Fruit fly (Drosophila melanogaster) whole organism, embryonic: ENCODE results near the gene CG4991.

Source experiments
- Blimp-1 ChIP-seq: fragments of 200-800 bp; sonication (Bioruptor generic); optimal IDR thresholded peaks from 3 replicates; lab custom pipeline; 2018; ENCODE audit warnings: missing biosample characterization, missing genetic modification characterization, mild to moderate bottlenecking, moderate library complexity, missing genetic modification reagents
- CG10431 ChIP-seq: fragments of 200-800 bp; sonication (Bioruptor generic); optimal IDR thresholded peaks from 3 replicates; lab custom pipeline; 2018; ENCODE audit warnings: missing biosample characterization, mild to moderate bottlenecking, missing genetic modification characterization
- CG12071 ChIP-seq: fragments of 200-800 bp; sonication (Bioruptor generic); optimal IDR thresholded peaks from 3 replicates; lab custom pipeline; 2018; ENCODE audit warnings: missing biosample characterization, mild to moderate bottlenecking, missing genetic modification characterization
- CG12391 ChIP-seq: fragments of 200-800 bp; sonication (Bioruptor generic); optimal IDR thresholded peaks from 3 replicates; lab custom pipeline; 2018; ENCODE audit warnings: missing biosample characterization, mild to moderate bottlenecking, missing genetic modification characterization, moderate library complexity
- CG12744 ChIP-seq: fragments of 200-800 bp; sonication (Bioruptor generic); optimal IDR thresholded peaks from 2 replicates; lab custom pipeline; 2016; ENCODE audit warnings: missing biosample characterization, missing genetic modification characterization
- CG13287 ChIP-seq: fragments of 200-800 bp; sonication (Bioruptor generic); IDR thresholded peaks from 2 replicates; pipeline ENCODE4 v1.3.6; 2022; ENCODE audit warnings: missing biosample characterization, missing genetic modification characterization; ENCODE audit not compliant: partially characterized antibody
- CG13624 ChIP-seq: fragments of 200-800 bp; sonication (Bioruptor generic); optimal IDR thresholded peaks from 2 replicates; lab custom pipeline; 2016; ENCODE audit warnings: missing biosample characterization, missing genetic modification characterization
- CG15479 ChIP-seq: fragments of 200-800 bp; sonication (Bioruptor generic); optimal IDR thresholded peaks from 3 replicates; lab custom pipeline; 2019; ENCODE audit warnings: missing biosample characterization, mild to moderate bottlenecking, missing genetic modification characterization, moderate library complexity
- CG16815 ChIP-seq: fragments of 200-800 bp; sonication (Bioruptor generic); optimal IDR thresholded peaks from 3 replicates; lab custom pipeline; 2017; ENCODE audit warnings: missing biosample characterization, mild to moderate bottlenecking, missing genetic modification characterization
- CG17186 ChIP-seq: fragments of 200-800 bp; sonication (Bioruptor generic); optimal IDR thresholded peaks from 3 replicates; lab custom pipeline; 2017; ENCODE audit warnings: missing biosample characterization, missing genetic modification reagents, missing genetic modification characterization
- CG1832 ChIP-seq: fragments of 200-800 bp; sonication (Bioruptor generic); optimal IDR thresholded peaks from 2 replicates; lab custom pipeline; 2017; ENCODE audit warnings: missing biosample characterization, mild to moderate bottlenecking, missing genetic modification characterization, inconsistent platforms
- CG30020 ChIP-seq: fragments of 200-800 bp; optimal IDR thresholded peaks from 2 replicates; lab custom pipeline; 2019; ENCODE audit warnings: missing biosample characterization, mild to moderate bottlenecking, missing genetic modification characterization, moderate library complexity
- CG3281 ChIP-seq: fragments of 200-800 bp; sonication (Bioruptor generic); optimal IDR thresholded peaks from 3 replicates; lab custom pipeline; 2017; ENCODE audit warnings: missing biosample characterization, mild to moderate bottlenecking, missing genetic modification characterization
- CG4328 ChIP-seq: fragments of 200-800 bp; sonication (Bioruptor generic); optimal IDR thresholded peaks from 3 replicates; lab custom pipeline; 2017; ENCODE audit warnings: missing biosample characterization, missing genetic modification reagents, missing genetic modification characterization
- CG4854 ChIP-seq: fragments of 200-800 bp; sonication (Bioruptor generic); optimal IDR thresholded peaks from 2 replicates; lab custom pipeline; 2016; ENCODE audit warnings: missing biosample characterization, missing genetic modification characterization, inconsistent platforms
- CG6175 ChIP-seq: fragments of 200-800 bp; sonication (Bioruptor generic); IDR thresholded peaks from 3 replicates; pipeline ENCODE4 v1.3.6; 2022; ENCODE audit warnings: missing biosample characterization, missing genetic modification characterization
- CG6813 ChIP-seq: fragments of 200-800 bp; sonication (Bioruptor generic); optimal IDR thresholded peaks from 2 replicates; lab custom pipeline; 2017; ENCODE audit warnings: missing biosample characterization, missing genetic modification characterization, mild to moderate bottlenecking, moderate library complexity, missing genetic modification reagents
- CG7839 ChIP-seq: fragments of 200-800 bp; sonication (Bioruptor generic); optimal IDR thresholded peaks from 3 replicates; lab custom pipeline; 2018; ENCODE audit warnings: missing biosample characterization, mild to moderate bottlenecking, missing genetic modification characterization, moderate library complexity
- CG8089 ChIP-seq: fragments of 200-800 bp; sonication (Bioruptor generic); optimal IDR thresholded peaks from 3 replicates; lab custom pipeline; 2016; ENCODE audit warnings: missing biosample characterization, missing genetic modification characterization
- CG8944 ChIP-seq: fragments of 200-800 bp; sonication (Bioruptor generic); optimal IDR thresholded peaks from 3 replicates; lab custom pipeline; 2016; ENCODE audit warnings: missing biosample characterization, missing genetic modification characterization
- ERR ChIP-seq: fragments of 200-800 bp; sonication (Bioruptor generic); optimal IDR thresholded peaks from 2 replicates; lab custom pipeline; 2016; ENCODE audit warnings: missing biosample characterization, missing genetic modification characterization
- H15 ChIP-seq: fragments of 200-800 bp; sonication (Bioruptor generic); IDR thresholded peaks from 3 replicates; pipeline ENCODE4 v1.3.6; 2022; ENCODE audit warnings: missing biosample characterization, missing genetic modification characterization
- HmgZ ChIP-seq: fragments of 200-800 bp; sonication (Bioruptor generic); optimal IDR thresholded peaks from 2 replicates; lab custom pipeline; 2018; ENCODE audit warnings: missing biosample characterization, mild to moderate bottlenecking, missing genetic modification characterization
- MESR4 ChIP-seq: fragments of 200-800 bp; sonication (Bioruptor generic); optimal IDR thresholded peaks from 2 replicates; lab custom pipeline; 2018; ENCODE audit warnings: missing biosample characterization, mild to moderate bottlenecking, missing genetic modification characterization, moderate library complexity
- MTF-1 ChIP-seq: fragments of 200-800 bp; sonication (Bioruptor generic); optimal IDR thresholded peaks from 2 replicates; lab custom pipeline; 2018; ENCODE audit warnings: missing biosample characterization, mild to moderate bottlenecking, missing genetic modification characterization, borderline replicate concordance
- Oli ChIP-seq: fragments of 200-800 bp; sonication (Bioruptor generic); optimal IDR thresholded peaks from 2 replicates; lab custom pipeline; 2018; ENCODE audit warnings: missing biosample characterization, mild to moderate bottlenecking, missing genetic modification characterization, moderate library complexity
- Rx ChIP-seq: fragments of 200-800 bp; sonication (Bioruptor generic); IDR thresholded peaks from 2 replicates; pipeline ENCODE4 v1.3.6; 2022; ENCODE audit warnings: missing biosample characterization, missing genetic modification characterization
- Sox102F ChIP-seq: fragments of 200-800 bp; sonication (Bioruptor generic); optimal IDR thresholded peaks from 2 replicates; lab custom pipeline; 2018; ENCODE audit warnings: missing biosample characterization, mild to moderate bottlenecking, missing genetic modification characterization, moderate library complexity
- Stat92E ChIP-seq, 3 experiments: fragments of >200 bp in 2 of 3; fragments of 200-800 bp in 1 of 3; sonication (Bioruptor generic) in 1 of 3; optimal IDR thresholded peaks; 2 replicates each; lab custom pipeline; 2017 to 2019; ENCODE audit warnings: missing biosample characterization in 3 of 3, missing genetic modification characterization in 3 of 3, mild to moderate bottlenecking in 1 of 3, moderate library complexity in 1 of 3
- Usf ChIP-seq: fragments of 200-800 bp; sonication (Bioruptor generic); optimal IDR thresholded peaks from 2 replicates; lab custom pipeline; 2017; ENCODE audit warnings: missing genotype, missing biosample characterization, missing genetic modification characterization
- aop ChIP-seq: fragments of 200-800 bp; sonication (Bioruptor generic); IDR thresholded peaks from 2 replicates; pipeline ENCODE4 v1.3.6; 2022; ENCODE audit warnings: missing biosample characterization, missing genetic modification characterization
- ash1 ChIP-seq: fragments of 200-800 bp; sonication (Bioruptor generic); optimal IDR thresholded peaks from 2 replicates; lab custom pipeline; 2018; ENCODE audit warnings: missing biosample characterization, mild to moderate bottlenecking, missing genetic modification characterization
- cas ChIP-seq: fragments of 200-800 bp; sonication (Bioruptor generic); IDR thresholded peaks from 2 replicates; pipeline ENCODE4 v1.3.6; 2022; ENCODE audit warnings: missing biosample characterization, missing genetic modification characterization
- chm ChIP-seq: fragments of 200-800 bp; sonication (Bioruptor generic); IDR thresholded peaks from 2 replicates; pipeline ENCODE4 v1.3.6; 2022; ENCODE audit warnings: missing biosample characterization, missing genetic modification characterization
- da ChIP-seq: fragments of 200-800 bp; sonication (Bioruptor generic); optimal IDR thresholded peaks from 2 replicates; lab custom pipeline; 2016; ENCODE audit warnings: missing biosample characterization, missing genetic modification characterization
- danr ChIP-seq: fragments of 200-800 bp; sonication (Bioruptor generic); IDR thresholded peaks from 2 replicates; pipeline ENCODE4 v1.3.6; 2022; ENCODE audit warnings: missing biosample characterization, missing genetic modification characterization
- dmrt11E ChIP-seq: fragments of 200-800 bp; sonication (Bioruptor generic); optimal IDR thresholded peaks from 3 replicates; lab custom pipeline; 2018; ENCODE audit warnings: missing biosample characterization, mild to moderate bottlenecking, missing genetic modification characterization, moderate library complexity
- fd3F ChIP-seq: fragments of 200-800 bp; sonication (Bioruptor generic); optimal IDR thresholded peaks from 2 replicates; lab custom pipeline; 2018; ENCODE audit warnings: missing biosample characterization, mild to moderate bottlenecking, missing genetic modification characterization, moderate library complexity
- grau ChIP-seq: fragments of 200-800 bp; optimal IDR thresholded peaks from 3 replicates; lab custom pipeline; 2019; ENCODE audit warnings: missing biosample characterization, mild to moderate bottlenecking, missing genetic modification characterization, moderate library complexity
- kah ChIP-seq: fragments of 200-800 bp; sonication (Bioruptor generic); optimal IDR thresholded peaks from 2 replicates; lab custom pipeline; 2018; ENCODE audit warnings: missing biosample characterization, mild to moderate bottlenecking, missing genetic modification characterization
- lov ChIP-seq, 2 experiments: fragments of 200-800 bp in 1 of 2; fragments of >200 bp in 1 of 2; sonication (Bioruptor generic) in 1 of 2; IDR thresholded peaks in 1 of 2; optimal IDR thresholded peaks in 1 of 2; 2 replicates in 1 of 2; 3 replicates in 1 of 2; pipeline versions ENCODE4 v1.3.6 to Lab custom; 2017 to 2022; ENCODE audit warnings: missing biosample characterization in 1 of 2, missing genetic modification characterization in 1 of 2
- org-1 ChIP-seq: fragments of 200-800 bp; sonication (Bioruptor generic); optimal IDR thresholded peaks from 2 replicates; lab custom pipeline; 2017; ENCODE audit warnings: missing biosample characterization, missing genetic modification characterization
- pros ChIP-seq: fragments of 200-800 bp; sonication (Bioruptor generic); optimal IDR thresholded peaks from 3 replicates; lab custom pipeline; 2019; ENCODE audit warnings: missing biosample characterization, mild to moderate bottlenecking, missing genetic modification characterization, moderate library complexity
- sc ChIP-seq, 3 experiments: fragments of >200 bp in 2 of 3; fragments of 200-800 bp in 1 of 3; sonication (Bioruptor generic) in 1 of 3; optimal IDR thresholded peaks; 2 replicates in 2 of 3; 3 replicates in 1 of 3; lab custom pipeline; 2017; ENCODE audit warnings: mild to moderate bottlenecking in 1 of 3, missing biosample characterization in 1 of 3, missing genetic modification characterization in 1 of 3, missing genetic modification reagents in 1 of 3
- scrt ChIP-seq: fragments of 200-800 bp; sonication (Bioruptor generic); optimal IDR thresholded peaks from 2 replicates; lab custom pipeline; 2018; ENCODE audit warnings: missing biosample characterization, mild to moderate bottlenecking, missing genetic modification characterization, moderate library complexity
- tap ChIP-seq: fragments of 200-800 bp; optimal IDR thresholded peaks from 3 replicates; lab custom pipeline; 2019; ENCODE audit warnings: missing biosample characterization, mild to moderate bottlenecking, missing genetic modification characterization, moderate library complexity
- zfh1 ChIP-seq: fragments of 200-800 bp; sonication (Bioruptor generic); IDR thresholded peaks from 3 replicates; pipeline ENCODE4 v1.3.6; 2022; ENCODE audit warnings: missing biosample characterization, missing genetic modification characterization

Gene CG4991

DNA sequence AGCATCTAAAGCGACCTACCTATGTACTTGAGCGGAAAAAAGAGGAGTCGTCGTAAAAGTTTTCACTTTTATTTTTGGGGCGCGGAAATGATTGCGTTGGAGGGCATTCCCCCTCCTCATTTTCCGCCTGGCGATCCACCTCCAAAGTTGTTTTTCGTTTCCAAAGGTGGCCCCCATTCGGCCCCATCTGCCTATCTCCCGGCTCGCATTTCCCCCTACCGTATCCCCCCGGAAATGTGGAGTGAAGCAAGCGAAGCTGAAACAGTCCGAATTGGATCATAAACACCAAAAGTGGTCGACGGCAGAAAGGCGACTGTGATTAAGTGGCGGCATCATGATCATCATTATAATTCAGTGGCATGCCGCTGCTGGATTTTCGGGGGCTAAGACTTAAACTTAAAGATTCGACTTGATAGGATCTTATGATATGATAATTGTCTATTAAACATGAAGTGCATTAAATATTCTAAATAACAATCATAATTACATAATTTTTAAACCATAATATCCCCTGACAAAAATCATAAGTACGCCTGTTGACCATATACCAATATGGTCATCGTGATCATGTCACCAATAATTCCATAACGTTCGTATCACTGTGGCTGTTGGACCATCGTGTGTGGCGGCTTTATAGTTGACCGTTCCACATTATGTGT is 32.0 kb downstream of the CG4991 start (continued):
- TF ChIP-seq Blimp-1 (GFP tag; lab: Kevin White, UChicago) (peak; percentile 66), fd3F (GFP tag; lab: Kevin White, UChicago) (peak; percentile 64), ERR (no peak), pros (no peak), MTF-1 (GFP tag; lab: Kevin White, UChicago) (peak; percentile 0), Rx (GFP tag; lab: Robert Waterston, UW) (peak; percentile 39; the same call in 1 of the 2 replicates), Stat92E (GFP tag; optimal IDR thresholded peaks at IDR 0.05; lab: Kevin White, UChicago) (no peak), danr (GFP tag; lab: Robert Waterston, UW) (0 out of 2 replicates have a peak, but pooled peaks have one; percentile 21), CG6813 (GFP tag; lab: Kevin White, UChicago) (peak; percentile 66), CG12744 (no peak), ash1 (no peak), CG1832 (GFP tag; lab: Kevin White, UChicago) (no peak), CG30020 (tag; lab: Kevin White, UChicago) (no peak), CG7839 (peak; percentile 78), CG4328 (GFP tag; lab: Kevin White, UChicago) (no peak), Oli (tag; lab: Kevin White, UChicago) (peak; percentile 82), CG13624 (GFP tag; lab: Kevin White, UChicago) (peak; percentile 29), kah (GFP tag; lab: Kevin White, UChicago) (no peak), zfh1 (GFP tag; lab: Robert Waterston, UW) (peak; percentile 77), CG10431 (no peak), CG4854 (GFP tag; lab: Kevin White, UChicago) (peak; percentile 44), HmgZ (tag; lab: Kevin White, UChicago) (peak; percentile 24), H15 (GFP tag; lab: Robert Waterston, UW) (peak; percentile 51; the same call in 1 of the 3 replicates), scrt (GFP tag; lab: Kevin White, UChicago) (peak; percentile 42), CG8944 (peak; percentile 13), CG13287 (GFP tag; lab: Robert Waterston, UW) (no peak), cas (GFP tag; lab: Robert Waterston, UW) (0 out of 2 replicates have a peak, but pooled peaks have one; percentile 21), CG6175 (GFP tag; lab: Robert Waterston, UW) (0 out of 3 replicates have a peak, but pooled peaks have one; percentile 50), CG17186 (GFP tag; lab: Kevin White, UChicago) (peak; percentile 16), CG16815 (GFP tag; lab: Kevin White, UChicago) (peak; percentile 32), CG8089 (GFP tag; lab: Kevin White, UChicago) (no peak), CG15479 (GFP tag; lab: Kevin White, UChicago) (no peak), aop (GFP tag; lab: Robert Waterston, UW) (no peak), Sox102F (GFP tag; lab: Kevin White, UChicago) (peak; percentile 85), da (GFP tag; lab: Kevin White, UChicago) (no peak), MESR4 (GFP tag; lab: Kevin White, UChicago) (no peak), dmrt11E (tag; lab: Kevin White, UChicago) (peak; percentile 33), tap (tag; lab: Kevin White, UChicago) (peak; percentile 80), grau (tag; lab: Kevin White, UChicago) (peak; percentile 81), CG3281 (GFP tag; lab: Kevin White, UChicago) (peak; percentile 71), lov (optimal IDR thresholded peaks at IDR 0.05; lab: Kevin White, UChicago) (no peak), lov (GFP tag; IDR thresholded peaks at IDR 0.05; lab: Robert Waterston, UW) (no peak), chm (peak; percentile 59), org-1 (peak; percentile 67), CG12391 (peak; percentile 78), sc (optimal IDR thresholded peaks at IDR 0.05; lab: Kevin White, UChicago) (no peak), sc (GFP tag; optimal IDR thresholded peaks at IDR 0.05; lab: Kevin White, UChicago) (peak; percentile 4), Usf (GFP tag; lab: Kevin White, UChicago) (no peak), CG12071 (GFP tag; lab: Kevin White, UChicago) (peak; percentile 61)
